Fruit fly (Drosophila melanogaster) whole organism, adult: Measurements from ENCODE around the gene ECSIT.

Source experiments
- CG11617 ChIP-seq: fragments of 200-800 bp; sonication (Bioruptor generic); optimal IDR thresholded peaks from 2 replicates; lab custom pipeline; 2017; ENCODE audit warnings: mild to moderate bottlenecking, missing biosample characterization, missing genetic modification reagents, missing genetic modification characterization
- CG1620 ChIP-seq: fragments of 200-800 bp; sonication (Bioruptor generic); optimal IDR thresholded peaks from 2 replicates; lab custom pipeline; 2016; ENCODE audit warnings: missing biosample characterization, missing genetic modification characterization
- CG7045 ChIP-seq: fragments of 200-800 bp; sonication (Bioruptor generic); optimal IDR thresholded peaks from 2 replicates; lab custom pipeline; 2017; ENCODE audit warnings: missing biosample characterization, mild to moderate bottlenecking, missing genetic modification characterization
- Clk ChIP-seq: fragments of 200-800 bp; sonication (Bioruptor generic); optimal IDR thresholded peaks from 2 replicates; lab custom pipeline; 2017; ENCODE audit warnings: missing biosample characterization, missing genetic modification characterization
- Hr96 ChIP-seq: fragments of 200-800 bp; sonication (Bioruptor generic); optimal IDR thresholded peaks from 2 replicates; lab custom pipeline; 2016; ENCODE audit warnings: missing biosample characterization, missing genetic modification characterization
- bab1 ChIP-seq: fragments of 200-800 bp; sonication (Bioruptor generic); optimal IDR thresholded peaks from 3 replicates; lab custom pipeline; 2019; ENCODE audit warnings: missing biosample characterization, mild to moderate bottlenecking, missing genetic modification characterization, moderate library complexity
- cnc ChIP-seq, 2 experiments: fragments of >200 bp; optimal IDR thresholded peaks; 2 replicates each; lab custom pipeline; 2017
- kay ChIP-seq: fragments of 200-800 bp; sonication (Bioruptor generic); peaks from one replicate; lab custom pipeline; 2016; ENCODE audit warnings: missing biosample characterization, missing genetic modification characterization, borderline replicate concordance
- pad ChIP-seq: fragments of 200-800 bp; sonication (Bioruptor generic); optimal IDR thresholded peaks from 3 replicates; lab custom pipeline; 2017; ENCODE audit warnings: missing biosample characterization, missing genetic modification characterization, mild to moderate bottlenecking, moderate library complexity, missing genetic modification reagents
- toe ChIP-seq: fragments of 200-800 bp; sonication (Bioruptor generic); optimal IDR thresholded peaks from 2 replicates; lab custom pipeline; 2016; ENCODE audit warnings: missing biosample characterization, missing genetic modification characterization

dm6 chr3R:5843516-5843915 lies 12.9 kb upstream of the ECSIT start:
- TF ChIP-seq cnc (optimal IDR thresholded peaks at IDR 0.05; lab: Kevin White, UChicago) (no peak), CG1620 (GFP tag; lab: Kevin White, UChicago) (no peak), kay (GFP tag; lab: Kevin White, UChicago) (peak; percentile 50), Hr96 (no peak), CG7045 (GFP tag; lab: Kevin White, UChicago) (no peak), Clk (GFP tag; lab: Kevin White, UChicago) (no peak), bab1 (GFP tag; lab: Kevin White, UChicago) (no peak), pad (no peak), CG11617 (no peak), toe (GFP tag; lab: Kevin White, UChicago) (no peak)
